Worm (Caenorhabditis elegans): Measurements from ENCODE around the gene F08F3.4.

Gene F08F3.4

ce11 chrV:5447057-5447456 lies 36.3 kb downstream of the F08F3.4 start:
- TF ChIP-seq scrt-1 (GFP tag; IDR thresholded peaks at IDR 0.05) (no peak), pes-1 (GFP tag; IDR thresholded peaks at IDR 0.05) (no peak), B0310.2 (tag; optimal IDR thresholded peaks at IDR 0.05) (no peak), ceh-36 (tag; optimal IDR thresholded peaks at IDR 0.05) (no peak), tbx-37 (GFP tag; conservative IDR thresholded peaks at IDR 0.05) (no peak)

- TF ChIP-seq ceh-36 (tag; optimal IDR thresholded peaks at IDR 0.05) (no peak), flt-1 (GFP tag; IDR thresholded peaks at IDR 0.05) (no peak), hmbx-1 (tag; optimal IDR thresholded peaks at IDR 0.05) (no peak), tbx-37 (GFP tag; conservative IDR thresholded peaks at IDR 0.05) (no peak), B0310.2 (tag; optimal IDR thresholded peaks at IDR 0.05) (no peak), sea-1 (GFP tag; conservative IDR thresholded peaks at IDR 0.05) (no peak), tra-4 (tag; optimal IDR thresholded peaks at IDR 0.05) (no peak)
These were observed 40.0 kb downstream of the F08F3.4 start for ce11 chrV:5450742-5451141.

ce11 chrV:5453615-5454014 lies 42.9 kb downstream of the F08F3.4 start, which contains the start of gene glc-3:
Gene glc-3, minus strand, starts transcription at chrV:5453715.
- no peak for TF ChIP-seq tbx-37 (GFP tag; conservative IDR thresholded peaks at IDR 0.05)
- TF ChIP-seq ama-1 (optimal IDR thresholded peaks at IDR 0.05): no peak
- no peak for TF ChIP-seq B0310.2 (tag; optimal IDR thresholded peaks at IDR 0.05)
- TF ChIP-seq tbx-11 (GFP tag; IDR thresholded peaks at IDR 0.05): no peak
- no peak for TF ChIP-seq pes-1 (GFP tag; IDR thresholded peaks at IDR 0.05)
- TF ChIP-seq ceh-13 (GFP tag; optimal IDR thresholded peaks at IDR 0.05): no peak
- no peak for TF ChIP-seq hmg-4 (GFP tag; optimal IDR thresholded peaks at IDR 0.05)
- no peak for TF ChIP-seq ceh-36 (tag; optimal IDR thresholded peaks at IDR 0.05)
- TF ChIP-seq F13C5.2 (tag; optimal IDR thresholded peaks at IDR 0.05): no peak
- TF ChIP-seq flt-1 (GFP tag; IDR thresholded peaks at IDR 0.05): no peak
- no peak for TF ChIP-seq ets-7 (tag; optimal IDR thresholded peaks at IDR 0.05)
- TF ChIP-seq sea-1 (GFP tag; conservative IDR thresholded peaks at IDR 0.05): no peak
- TF ChIP-seq aly-1 (tag; optimal IDR thresholded peaks at IDR 0.05): no peak

- TF ChIP-seq ama-1 (optimal IDR thresholded peaks at IDR 0.05): no peak
- TF ChIP-seq hnd-1 (tag; optimal IDR thresholded peaks at IDR 0.05): no peak
- no peak for TF ChIP-seq sea-1 (GFP tag; conservative IDR thresholded peaks at IDR 0.05)
- TF ChIP-seq aly-1 (tag; optimal IDR thresholded peaks at IDR 0.05): no peak
These were observed 44.2 kb downstream of the F08F3.4 start for ce11 chrV:5454955-5455354.

- TF ChIP-seq tbx-37 (GFP tag; conservative IDR thresholded peaks at IDR 0.05) (no peak), scrt-1 (GFP tag; IDR thresholded peaks at IDR 0.05) (no peak), tra-4 (tag; optimal IDR thresholded peaks at IDR 0.05) (no peak)
These were observed 49.1 kb downstream of the F08F3.4 start, which contains the start of gene ZC317.2 for ce11 chrV:5459806-5460205. Gene ZC317.2, plus strand, starts transcription at chrV:5460106.

All from whole organism, early embryonic.